Worm (Caenorhabditis elegans) whole organism, young adult: ENCODE measurements around the gene F23H11.2.

Experiments
- chd-7 ChIP-seq: sonication (generic microtip); optimal IDR thresholded peaks from 2 replicates; lab custom pipeline; 2016; ENCODE audit warnings: mild to moderate bottlenecking, missing genetic modification characterization, moderate library complexity, missing compliant biosample characterization
- dox-1 ChIP-seq: fragments of 200-800 bp; sonication (Bioruptor generic); IDR thresholded peaks from 2 replicates; pipeline ENCODE4 v1.3.6; 2022; ENCODE audit warnings: missing genetic modification reagents, missing genetic modification characterization, missing compliant biosample characterization
- ets-4 ChIP-seq: fragments of 200-800 bp; sonication (Bioruptor generic); optimal IDR thresholded peaks from 2 replicates; lab custom pipeline; 2018; ENCODE audit warnings: mild to moderate bottlenecking, missing genetic modification characterization, missing compliant biosample characterization
- lag-1 ChIP-seq: fragments of 200-800 bp; sonication (Bioruptor generic); IDR thresholded peaks from 2 replicates; pipeline ENCODE4 v1.3.6; 2022; ENCODE audit warnings: missing genetic modification reagents, missing genetic modification characterization, missing compliant biosample characterization
- lin-26 ChIP-seq: fragments of 200-800 bp; sonication (Bioruptor generic); IDR thresholded peaks from 2 replicates; pipeline ENCODE4 v1.3.6; 2022; ENCODE audit warnings: missing genetic modification reagents, missing genetic modification characterization, missing compliant biosample characterization
- nfya-1 ChIP-seq: sonication (generic microtip); optimal IDR thresholded peaks from 2 replicates; lab custom pipeline; 2017; ENCODE audit warnings: antibody characterized with exemption, missing compliant biosample characterization, missing genetic modification characterization, borderline replicate concordance; ENCODE audit not compliant: insufficient read depth
- nhr-27 ChIP-seq: fragments of 200-800 bp; sonication (Bioruptor generic); optimal IDR thresholded peaks from 2 replicates; lab custom pipeline; 2018; ENCODE audit warnings: mild to moderate bottlenecking, missing genetic modification characterization, moderate library complexity, missing compliant biosample characterization
- sptf-2 ChIP-seq: fragments of 200-800 bp; sonication (Bioruptor generic); optimal IDR thresholded peaks from 2 replicates; lab custom pipeline; 2018; ENCODE audit warnings: mild to moderate bottlenecking, missing genetic modification characterization, missing compliant biosample characterization
- unc-62 ChIP-seq: fragments of 150-350 bp; optimal IDR thresholded peaks from 2 replicates; lab custom pipeline; 2014; ENCODE audit warnings: missing biosample characterization, missing genetic modification reagents, missing genetic modification characterization

DNA sequence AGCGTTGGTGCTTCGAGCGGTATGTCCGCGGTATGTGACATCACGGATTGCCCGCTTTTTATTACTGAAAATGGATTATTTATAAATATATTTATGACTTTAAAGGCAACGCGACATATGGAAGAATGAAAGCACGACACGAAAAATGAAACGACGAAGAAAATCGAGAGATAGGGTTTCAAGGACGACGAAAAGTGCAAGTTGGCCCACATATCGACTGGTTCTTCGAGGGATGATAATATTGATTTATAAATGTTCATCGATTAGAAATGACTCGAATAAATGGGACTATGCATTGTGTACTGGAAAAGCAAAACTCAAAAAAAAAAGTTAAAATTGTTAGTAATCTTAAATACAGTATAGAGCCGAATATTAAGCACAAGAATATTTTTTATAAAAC lies 8.8 kb upstream of the F23H11.2 start, which contains the start of gene zer-1:
- TF ChIP-seq unc-62 (GFP tag; lab: Kevin White, UChicago) (no peak), ets-4 (GFP tag; lab: Kevin White, UChicago) (no peak), chd-7 (no peak), dox-1 (GFP tag; lab: Robert Waterston, UW) (no peak), nhr-27 (tag; lab: Kevin White, UChicago) (no peak), sptf-2 (no peak), lag-1 (GFP tag; lab: Robert Waterston, UW) (no peak), lin-26 (GFP tag; lab: Robert Waterston, UW) (no peak), nfya-1 (tag; lab: Kevin White, UChicago) (no peak)
